Worm (Caenorhabditis elegans) whole organism, L4 larva: ENCODE results near the gene unc-16.
A peak's percentile ranks its signal among the peaks of the same experiment; 100 is the strongest.

ENCODE experiments used
- D1046.2 ChIP-seq: fragments of 200-800 bp; sonication (Bioruptor generic); IDR thresholded peaks from 2 replicates; pipeline ENCODE4 v1.3.6; 2022; ENCODE audit warnings: missing genetic modification characterization, missing compliant biosample characterization
- F10B5.3 ChIP-seq: sonication (generic microtip); optimal IDR thresholded peaks from 2 replicates; lab custom pipeline; 2016; ENCODE audit warnings: mild to moderate bottlenecking, missing genetic modification characterization, missing compliant biosample characterization
- F26F4.8 ChIP-seq: fragments of 200-800 bp; sonication (Bioruptor generic); conservative IDR thresholded peaks from 2 replicates; pipeline ENCODE4 v1.3.6; 2022; ENCODE audit warnings: missing genetic modification characterization, missing compliant biosample characterization
- F49E8.2 ChIP-seq: sonication (generic microtip); optimal IDR thresholded peaks from 2 replicates; lab custom pipeline; 2016; ENCODE audit warnings: missing compliant biosample characterization, mild to moderate bottlenecking, missing genetic modification characterization, borderline replicate concordance
- T20F7.1 ChIP-seq: fragments of 200-800 bp; sonication (Bioruptor generic); optimal IDR thresholded peaks from 2 replicates; lab custom pipeline; 2018; ENCODE audit warnings: mild to moderate bottlenecking, missing genetic modification characterization, missing compliant biosample characterization
- Y5F2A.4 ChIP-seq: fragments of 200-800 bp; sonication (Bioruptor generic); optimal IDR thresholded peaks from 2 replicates; lab custom pipeline; 2018; ENCODE audit warnings: mild to moderate bottlenecking, missing genetic modification characterization, missing compliant biosample characterization
- Y75B8A.6 ChIP-seq: fragments of 200-800 bp; sonication (Bioruptor generic); IDR thresholded peaks from 2 replicates; pipeline ENCODE4 v1.3.6; 2022; ENCODE audit warnings: missing genetic modification reagents, missing genetic modification characterization, missing compliant biosample characterization
- ZK337.2 ChIP-seq: fragments of 200-800 bp; sonication (Bioruptor generic); IDR thresholded peaks from 2 replicates; pipeline ENCODE4 v1.3.6; 2022; ENCODE audit warnings: missing genetic modification reagents, missing genetic modification characterization, missing compliant biosample characterization
- ZK546.5 ChIP-seq, 2 experiments: sonication (generic microtip); optimal IDR thresholded peaks; 2 replicates each; lab custom pipeline; 2017; ENCODE audit warnings: missing biosample characterization in 2 of 2, missing genetic modification characterization in 2 of 2
- arid-1 ChIP-seq: fragments of 200-800 bp; sonication (Bioruptor generic); conservative IDR thresholded peaks from 2 replicates; pipeline ENCODE4 v1.3.6; 2022; ENCODE audit warnings: missing genetic modification reagents, missing genetic modification characterization, missing compliant biosample characterization
- ceh-20 ChIP-seq: fragments of 200-800 bp; sonication (Bioruptor generic); IDR thresholded peaks from 2 replicates; pipeline ENCODE4 v1.3.6; 2022; ENCODE audit warnings: missing genetic modification reagents, missing genetic modification characterization, missing compliant biosample characterization
- ceh-32 ChIP-seq: sonication (generic microtip); optimal IDR thresholded peaks from 2 replicates; lab custom pipeline; 2016; ENCODE audit warnings: mild to moderate bottlenecking, missing genetic modification characterization, missing compliant biosample characterization; ENCODE audit not compliant: poor library complexity
- ceh-44 ChIP-seq: fragments of 200-800 bp; sonication (Bioruptor generic); IDR thresholded peaks from 2 replicates; pipeline ENCODE4 v1.3.6; 2022; ENCODE audit warnings: missing genetic modification reagents, missing genetic modification characterization, missing compliant biosample characterization
- ceh-82 ChIP-seq: sonication (generic microtip); optimal IDR thresholded peaks from 2 replicates; lab custom pipeline; 2017; ENCODE audit warnings: missing biosample characterization, missing genetic modification characterization
- cey-2 ChIP-seq: sonication (generic microtip); optimal IDR thresholded peaks from 3 replicates; lab custom pipeline; 2017; ENCODE audit warnings: missing genetic modification characterization, mild to moderate bottlenecking, missing compliant biosample characterization, antibody characterized with exemption, borderline replicate concordance; ENCODE audit not compliant: insufficient read depth
- ctbp-1 ChIP-seq: fragments of 200-800 bp; sonication (Bioruptor generic); IDR thresholded peaks from 2 replicates; pipeline ENCODE4 v1.3.6; 2022; ENCODE audit warnings: missing genetic modification reagents, missing genetic modification characterization, missing compliant biosample characterization
- daf-16 ChIP-seq, 3 experiments: sonication (generic microtip); optimal IDR thresholded peaks; 2 replicates each; lab custom pipeline; 2016 to 2017; ENCODE audit warnings: missing genetic modification characterization in 3 of 3, missing genetic modification reagents in 3 of 3, mild to moderate bottlenecking in 2 of 3, missing compliant biosample characterization in 2 of 3, missing biosample characterization in 1 of 3, moderate library complexity in 1 of 3
- dmd-6 ChIP-seq: fragments of 200-800 bp; sonication (Bioruptor generic); IDR thresholded peaks from 2 replicates; pipeline ENCODE4 v1.3.6; 2022; ENCODE audit warnings: missing genetic modification reagents, missing genetic modification characterization, missing compliant biosample characterization
- dmd-9 ChIP-seq: fragments of 200-800 bp; sonication (Bioruptor generic); IDR thresholded peaks from 2 replicates; pipeline ENCODE4 v1.3.6; 2022; ENCODE audit warnings: missing genetic modification reagents, missing genetic modification characterization, missing compliant biosample characterization
- dpl-1 ChIP-seq: fragments of 150-350 bp; optimal IDR thresholded peaks from 2 replicates; lab custom pipeline; 2014; ENCODE audit warnings: missing biosample characterization, missing genetic modification reagents, missing genetic modification characterization
- duxl-1 ChIP-seq: sonication (generic microtip); optimal IDR thresholded peaks from 2 replicates; lab custom pipeline; 2016; ENCODE audit warnings: mild to moderate bottlenecking, missing genetic modification characterization, moderate library complexity, missing compliant biosample characterization; ENCODE audit not compliant: poor library complexity
- fkh-10 ChIP-seq: fragments of 150-350 bp; optimal IDR thresholded peaks from 2 replicates; lab custom pipeline; 2014; ENCODE audit warnings: missing biosample characterization, missing genetic modification reagents, missing genetic modification characterization
- fos-1 ChIP-seq: fragments of 150-350 bp; optimal IDR thresholded peaks from 2 replicates; lab custom pipeline; 2014; ENCODE audit warnings: missing biosample characterization, missing genetic modification characterization
- hlh-11 ChIP-seq: fragments of 200-800 bp; sonication (Bioruptor generic); optimal IDR thresholded peaks from 2 replicates; lab custom pipeline; 2018; ENCODE audit warnings: mild to moderate bottlenecking, missing genetic modification characterization, missing compliant biosample characterization
- hlh-30 ChIP-seq: sonication (generic microtip); optimal IDR thresholded peaks from 2 replicates; lab custom pipeline; 2017; ENCODE audit warnings: antibody characterized with exemption, mild to moderate bottlenecking, missing genetic modification characterization, missing compliant biosample characterization; ENCODE audit not compliant: insufficient read depth
- hmg-1.1 ChIP-seq: fragments of 200-800 bp; sonication (Bioruptor generic); IDR thresholded peaks from 2 replicates; pipeline ENCODE4 v1.3.6; 2022; ENCODE audit warnings: missing genetic modification reagents, missing genetic modification characterization, missing compliant biosample characterization
- lim-7 ChIP-seq: fragments of 200-800 bp; sonication (Bioruptor generic); IDR thresholded peaks from 2 replicates; pipeline ENCODE4 v1.3.6; 2022; ENCODE audit warnings: missing genetic modification characterization, missing compliant biosample characterization
- lin-39 ChIP-seq: fragments of 150-350 bp; optimal IDR thresholded peaks from 2 replicates; lab custom pipeline; 2014; ENCODE audit warnings: missing biosample characterization, missing genetic modification reagents, missing genetic modification characterization
- lsy-2 ChIP-seq, 2 experiments: fragments of 150-350 bp in 1 of 2; sonication (generic microtip) in 1 of 2; optimal IDR thresholded peaks; 2 replicates each; lab custom pipeline; 2014 to 2017; ENCODE audit warnings: missing biosample characterization in 2 of 2, missing genetic modification characterization in 2 of 2
- madf-5 ChIP-seq, 2 experiments: fragments of 200-800 bp; sonication (Bioruptor generic); IDR thresholded peaks; 2 replicates each; pipeline ENCODE4 v1.3.6; 2022; ENCODE audit warnings: missing compliant biosample characterization in 2 of 2, missing genetic modification characterization in 2 of 2
- mdt-29 ChIP-seq: fragments of 200-800 bp; sonication (Bioruptor generic); IDR thresholded peaks from 2 replicates; pipeline ENCODE4 v1.3.6; 2022; ENCODE audit warnings: missing genetic modification reagents, missing genetic modification characterization, missing compliant biosample characterization
- mes-2 ChIP-seq: sonication (generic microtip); optimal IDR thresholded peaks from 2 replicates; lab custom pipeline; 2016; ENCODE audit warnings: missing genotype, mild to moderate bottlenecking, missing genetic modification characterization, missing compliant biosample characterization; ENCODE audit not compliant: poor library complexity, severe bottlenecking
- mxl-2 ChIP-seq: fragments of 200-800 bp; sonication (Bioruptor generic); conservative IDR thresholded peaks from 2 replicates; pipeline ENCODE4 v1.3.6; 2022; ENCODE audit warnings: missing genetic modification reagents, missing genetic modification characterization, missing compliant biosample characterization
- nhr-28 ChIP-seq: fragments of 150-350 bp; optimal IDR thresholded peaks from 2 replicates; lab custom pipeline; 2014; ENCODE audit warnings: missing biosample characterization, missing genetic modification characterization
- nhr-42 ChIP-seq: fragments of 200-800 bp; sonication (Bioruptor generic); IDR thresholded peaks from 2 replicates; pipeline ENCODE4 v1.3.6; 2022; ENCODE audit warnings: missing genetic modification characterization, missing compliant biosample characterization
- nhr-76 ChIP-seq: fragments of 150-350 bp; optimal IDR thresholded peaks from 2 replicates; lab custom pipeline; 2014; ENCODE audit warnings: missing biosample characterization, missing genetic modification characterization
- php-3 ChIP-seq: fragments of 200-800 bp; sonication (Bioruptor generic); IDR thresholded peaks from 2 replicates; pipeline ENCODE4 v1.3.6; 2022; ENCODE audit warnings: missing genetic modification reagents, missing genetic modification characterization, missing compliant biosample characterization
- pqm-1 ChIP-seq: sonication (generic microtip); optimal IDR thresholded peaks from 2 replicates; lab custom pipeline; 2017; ENCODE audit warnings: missing biosample characterization, missing genetic modification characterization
- rbr-2 ChIP-seq: sonication (generic microtip); optimal IDR thresholded peaks from 2 replicates; lab custom pipeline; 2016; ENCODE audit warnings: missing genotype, missing genetic modification characterization, missing compliant biosample characterization
- snpc-1.2 ChIP-seq: fragments of 200-800 bp; sonication (Bioruptor generic); IDR thresholded peaks from 2 replicates; pipeline ENCODE4 v1.3.6; 2022; ENCODE audit warnings: missing genetic modification reagents, missing genetic modification characterization, missing compliant biosample characterization
- snpc-4 ChIP-seq: fragments of 150-350 bp; optimal IDR thresholded peaks from 2 replicates; lab custom pipeline; 2014; ENCODE audit warnings: missing biosample characterization, missing genetic modification characterization
- spr-1 ChIP-seq: sonication (generic microtip); optimal IDR thresholded peaks from 2 replicates; lab custom pipeline; 2016; ENCODE audit warnings: mild to moderate bottlenecking, missing genetic modification characterization, missing compliant biosample characterization
- spr-3 ChIP-seq: fragments of 200-800 bp; sonication (Bioruptor generic); optimal IDR thresholded peaks from 2 replicates; lab custom pipeline; 2018; ENCODE audit warnings: mild to moderate bottlenecking, missing genetic modification characterization, missing compliant biosample characterization
- tag-97 ChIP-seq: fragments of 200-800 bp; sonication (Bioruptor generic); IDR thresholded peaks from 2 replicates; pipeline ENCODE4 v1.3.6; 2022; ENCODE audit warnings: missing genetic modification characterization, missing compliant biosample characterization
- unc-39 ChIP-seq: sonication (generic microtip); optimal IDR thresholded peaks from 2 replicates; lab custom pipeline; 2017; ENCODE audit warnings: missing biosample characterization, missing genetic modification characterization
- vab-7 ChIP-seq: fragments of 200-800 bp; sonication (Bioruptor generic); IDR thresholded peaks from 2 replicates; pipeline ENCODE4 v1.3.6; 2022; ENCODE audit warnings: missing genetic modification reagents, missing genetic modification characterization, missing compliant biosample characterization
- zip-2 ChIP-seq: fragments of 150-350 bp; optimal IDR thresholded peaks from 2 replicates; lab custom pipeline; 2014; ENCODE audit warnings: missing biosample characterization, missing genetic modification characterization
- ztf-11 ChIP-seq: fragments of 150-350 bp; optimal IDR thresholded peaks from 2 replicates; lab custom pipeline; 2014; ENCODE audit warnings: missing biosample characterization, missing genetic modification characterization

unc-16 gene

DNA sequence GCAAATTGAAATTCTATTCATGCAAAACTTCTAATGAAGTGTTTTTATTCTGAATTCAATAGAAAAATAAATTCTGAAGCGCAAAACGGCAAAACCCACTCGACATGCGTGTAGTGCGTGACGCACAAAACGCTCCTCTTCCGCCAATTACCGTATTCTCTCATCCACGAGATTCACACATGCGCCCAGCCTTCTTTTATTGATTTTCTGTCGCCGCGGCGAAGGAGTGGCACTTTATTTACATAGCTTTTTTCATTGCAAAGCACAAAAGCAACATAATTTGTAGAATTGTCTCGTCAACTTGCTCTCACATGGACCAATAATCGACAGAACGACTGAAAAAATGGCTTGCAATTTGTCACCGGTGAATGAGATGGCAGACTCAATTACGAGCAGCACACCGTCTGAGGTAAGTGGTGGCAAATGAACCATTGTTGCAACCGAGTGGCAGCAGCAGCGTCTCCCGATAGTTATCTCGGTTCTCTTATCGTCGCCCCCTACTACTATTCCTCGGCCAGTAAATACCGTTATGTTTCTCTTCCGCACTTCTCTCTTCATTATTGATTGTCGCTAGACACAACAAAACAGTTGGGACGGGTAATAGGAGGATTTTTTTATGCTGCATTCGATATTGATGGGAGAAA is at the start of gene unc-16 (continued):
- TF ChIP-seq hlh-11 (tag; lab: Kevin White, UChicago) (peak; percentile 90), T20F7.1 (GFP tag; lab: Kevin White, UChicago) (peak; percentile 82), hmg-1.1 (GFP tag; lab: Robert Waterston, UW) (peak; percentile 93), nhr-42 (peak; percentile 18; the same call in 1 of the 2 replicates), php-3 (GFP tag; lab: Robert Waterston, UW) (no peak), tag-97 (GFP tag; lab: Robert Waterston, UW) (no peak), mes-2 (tag; lab: Kevin White, UChicago) (peak; percentile 81), hlh-30 (tag; lab: Kevin White, UChicago) (peak; percentile 98), zip-2 (no peak), snpc-1.2 (GFP tag; lab: Robert Waterston, UW) (no peak), F10B5.3 (peak; percentile 20), ceh-44 (GFP tag; lab: Robert Waterston, UW) (peak; percentile 36; the same call in 1 of the 2 replicates), Y5F2A.4 (GFP tag; lab: Kevin White, UChicago) (no peak), dmd-6 (GFP tag; lab: Robert Waterston, UW) (peak; percentile 71), dmd-9 (GFP tag; lab: Robert Waterston, UW) (0 out of 2 replicates have a peak, but pooled peaks have one; percentile 52), nhr-28 (tag; lab: Kevin White, UChicago) (peak; percentile 26), fkh-10 (GFP tag; lab: Kevin White, UChicago) (peak; percentile 91), Y75B8A.6 (GFP tag; lab: Robert Waterston, UW) (no peak), pqm-1 (tag; lab: Kevin White, UChicago) (peak; percentile 30), ceh-82 (no peak), mdt-29 (GFP tag; lab: Robert Waterston, UW) (0 out of 2 replicates have a peak, but pooled peaks have one; percentile 54), lim-7 (no peak), snpc-4 (tag; lab: Kevin White, UChicago) (no peak), cey-2 (tag; lab: Kevin White, UChicago) (no peak), daf-16 (GFP tag; optimal IDR thresholded peaks at IDR 0.05; lab: Kevin White, UChicago) (peak in 1 of 2 experiments; percentile 28), daf-16 (tag; optimal IDR thresholded peaks at IDR 0.05; lab: Kevin White, UChicago) (peak; percentile 79), lin-39 (tag; lab: Kevin White, UChicago) (no peak), vab-7 (peak; percentile 56), F26F4.8 (no peak), fos-1 (no peak), ZK546.5 (tag; optimal IDR thresholded peaks at IDR 0.05; lab: Kevin White, UChicago) (peak in 1 of 2 experiments; percentile 9), D1046.2 (no peak), ceh-32 (tag; lab: Kevin White, UChicago) (no peak), mxl-2 (GFP tag; lab: Robert Waterston, UW) (peak; percentile 77), rbr-2 (tag; lab: Kevin White, UChicago) (peak; percentile 91), spr-1 (tag; lab: Kevin White, UChicago) (peak; percentile 87), ztf-11 (no peak), spr-3 (GFP tag; lab: Kevin White, UChicago) (no peak), madf-5 (GFP tag; IDR thresholded peaks at IDR 0.05; lab: Robert Waterston, UW) (no peak), arid-1 (GFP tag; lab: Robert Waterston, UW) (peak; percentile 50; the same call in 1 of the 2 replicates), ctbp-1 (GFP tag; lab: Robert Waterston, UW) (peak; percentile 68; the same call in 1 of the 2 replicates), ZK337.2 (GFP tag; lab: Robert Waterston, UW) (0 out of 2 replicates have a peak, but pooled peaks have one; percentile 8), nhr-76 (tag; lab: Kevin White, UChicago) (no peak), dpl-1 (GFP tag; lab: Kevin White, UChicago) (peak; percentile 76), ceh-20 (peak; percentile 95; the same call in 1 of the 2 replicates), duxl-1 (tag; lab: Kevin White, UChicago) (peak; percentile 67), F49E8.2 (tag; lab: Kevin White, UChicago) (no peak), lsy-2 (tag; optimal IDR thresholded peaks at IDR 0.05; lab: Kevin White, UChicago) (peak; percentile 98 to 99), unc-39 (no peak)
